Worm (Caenorhabditis elegans) whole organism, L3 larva: ENCODE results near the gene F44D12.16.

Experiments used
- elt-2 ChIP-seq: sonication (generic microtip); optimal IDR thresholded peaks from 2 replicates; lab custom pipeline; 2016; ENCODE audit warnings: missing genetic modification reagents, mild to moderate bottlenecking, missing genetic modification characterization, missing compliant biosample characterization
- tbx-2 ChIP-seq: sonication (generic microtip); optimal IDR thresholded peaks from 2 replicates; lab custom pipeline; 2016; ENCODE audit warnings: mild to moderate bottlenecking, missing genetic modification characterization, missing compliant biosample characterization
- zag-1 ChIP-seq: fragments of 150-350 bp; optimal IDR thresholded peaks from 2 replicates; lab custom pipeline; 2014; ENCODE audit warnings: missing biosample characterization, missing genetic modification characterization
- ztf-11 ChIP-seq: fragments of 150-350 bp; optimal IDR thresholded peaks from 2 replicates; lab custom pipeline; 2014; ENCODE audit warnings: missing biosample characterization, missing genetic modification characterization

ce11 chrIV:10048268-10048667 is 19.4 kb downstream of the F44D12.16 start:
- no peak for TF ChIP-seq elt-2 (tag; lab: Kevin White, UChicago)
- TF ChIP-seq zag-1 = no peak
- TF ChIP-seq ztf-11 (tag; lab: Kevin White, UChicago) = no peak
- TF ChIP-seq tbx-2 (tag; lab: Kevin White, UChicago) = no peak
